Fruit fly (Drosophila melanogaster) whole organism, adult: ENCODE measurements around the gene CG9192.
"Not testable (repeated sequence)": the region's sequence is repeated elsewhere in the genome, so short reads cannot be mapped to it uniquely, and the experiment has no call there.

ENCODE experiments used
- CG12768 ChIP-seq: fragments of 200-800 bp; sonication (Bioruptor generic); optimal IDR thresholded peaks from 2 replicates; lab custom pipeline; 2017; ENCODE audit warnings: missing biosample characterization, missing genetic modification characterization, mild to moderate bottlenecking, moderate library complexity, missing genetic modification reagents
- bab1 ChIP-seq: fragments of 200-800 bp; sonication (Bioruptor generic); optimal IDR thresholded peaks from 3 replicates; lab custom pipeline; 2019; ENCODE audit warnings: missing biosample characterization, mild to moderate bottlenecking, missing genetic modification characterization, moderate library complexity
- tj ChIP-seq: fragments of 200-800 bp; sonication (Bioruptor generic); optimal IDR thresholded peaks from 3 replicates; lab custom pipeline; 2017; ENCODE audit warnings: missing biosample characterization, mild to moderate bottlenecking, missing genetic modification characterization, moderate library complexity

dm6 chr3L:1245810-1246209, 7.7 kb upstream of the CG9192 start, which contains the start of gene Klp61F:
- TF ChIP-seq CG12768 (GFP tag; lab: Kevin White, UChicago); bab1 (GFP tag; lab: Kevin White, UChicago); tj: not testable (repeated sequence)
